Fruit fly (Drosophila melanogaster): ENCODE results near the gene Pglym87.
A peak's percentile ranks its signal among the peaks of the same experiment; 100 is the strongest.

Gene Pglym87

DNA sequence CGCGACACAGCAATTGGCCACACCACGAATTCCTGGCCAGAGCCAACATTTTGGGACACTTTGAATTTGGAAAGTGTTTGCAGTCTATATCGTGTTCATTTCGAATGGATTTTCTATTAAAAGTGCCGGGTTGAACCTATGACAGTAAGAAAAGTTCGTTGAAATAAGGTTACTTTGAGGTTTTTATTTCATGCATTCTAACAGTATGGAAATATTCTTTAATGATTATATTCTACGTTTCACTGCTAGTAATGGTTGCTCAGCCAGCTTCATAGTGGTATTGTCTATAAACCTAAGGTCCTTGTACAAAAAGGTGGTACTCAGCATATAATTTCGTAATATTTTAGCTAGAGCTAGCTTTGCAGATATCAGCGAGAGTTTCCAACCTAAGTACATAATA, at the start of gene Pglym87:
TSS of gene Pglym87 (minus strand) at position 101 of the 400 bp plus-strand sequence.
- TF ChIP-seq Vsx2 (GFP tag; optimal IDR thresholded peaks at IDR 0.05; ENCODE audit: partially characterized antibody): no peak
- no peak for TF ChIP-seq CG32264 (GFP tag; optimal IDR thresholded peaks at IDR 0.05)
- TF ChIP-seq pan (optimal IDR thresholded peaks at IDR 0.05): no peak
- no peak for TF ChIP-seq Jra (GFP tag; optimal IDR thresholded peaks at IDR 0.05)
- TF ChIP-seq Dfd (GFP tag; optimal IDR thresholded peaks at IDR 0.05): no peak
- TF ChIP-seq psq (GFP tag; optimal IDR thresholded peaks at IDR 0.05): no peak
- no peak for TF ChIP-seq woc (GFP tag; optimal IDR thresholded peaks at IDR 0.05)
- TF ChIP-seq CG9705 (GFP tag; optimal IDR thresholded peaks at IDR 0.05): no peak
- no peak for TF ChIP-seq dmrt93B (GFP tag; optimal IDR thresholded peaks at IDR 0.05)
- TF ChIP-seq Dif (GFP tag; optimal IDR thresholded peaks at IDR 0.05; ENCODE audit: partially characterized antibody): no peak
- no peak for TF ChIP-seq Hr78 (GFP tag; optimal IDR thresholded peaks at IDR 0.05)
- TF ChIP-seq foxo (GFP tag; optimal IDR thresholded peaks at IDR 0.05): no peak
- TF ChIP-seq lola (GFP tag; optimal IDR thresholded peaks at IDR 0.05): no peak
- no peak for TF ChIP-seq dsf (GFP tag; optimal IDR thresholded peaks at IDR 0.05; ENCODE audit: borderline replicate concordance)
- no peak for TF ChIP-seq OdsH (GFP tag; optimal IDR thresholded peaks at IDR 0.05)
- no peak for TF ChIP-seq GATAd (GFP tag; optimal IDR thresholded peaks at IDR 0.05)
- TF ChIP-seq N (GFP tag; optimal IDR thresholded peaks at IDR 0.05): no peak
- no peak for TF ChIP-seq jim (GFP tag; optimal IDR thresholded peaks at IDR 0.05)
- TF ChIP-seq Myc (optimal IDR thresholded peaks at IDR 0.05): no peak

DNA sequence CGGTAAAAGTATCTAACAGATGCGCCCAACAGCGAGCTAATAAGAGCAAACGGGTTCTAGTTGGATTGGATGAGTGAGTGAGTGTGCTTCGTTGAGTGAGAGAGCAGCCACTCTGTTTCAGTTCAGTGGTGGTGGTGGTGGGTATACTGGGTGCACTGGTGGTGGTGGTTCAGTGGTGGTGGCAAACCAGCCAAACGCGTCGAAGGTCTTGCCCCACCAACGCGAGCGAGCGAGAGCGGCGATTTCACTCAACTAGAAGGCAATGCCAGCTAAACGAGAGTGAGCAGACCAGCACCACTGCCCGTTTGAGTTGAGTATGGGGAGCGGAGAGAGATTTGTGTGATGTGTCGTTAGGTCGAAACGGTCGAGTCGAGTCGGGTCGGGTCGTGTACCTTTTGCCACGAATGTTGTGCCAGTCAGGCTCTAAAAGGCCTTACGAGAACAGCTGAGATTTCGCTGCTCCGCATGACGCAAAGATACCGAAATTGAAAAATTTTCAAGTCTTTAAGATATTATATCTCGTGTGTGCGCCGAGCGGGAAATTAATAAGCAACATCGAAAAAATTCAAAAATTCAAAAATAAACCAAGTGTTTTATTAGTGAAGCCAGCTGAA, 48.3 kb upstream of the Pglym87 start:
- TF ChIP-seq Rel (GFP tag; optimal IDR thresholded peaks at IDR 0.05): no peak
- peak; percentile 50 for TF ChIP-seq Rel (tag; optimal IDR thresholded peaks at IDR 0.05)
- peak; percentile 17 for TF ChIP-seq br (GFP tag; optimal IDR thresholded peaks at IDR 0.05)
- peak; percentile 79 for TF ChIP-seq Hr83 (GFP tag; optimal IDR thresholded peaks at IDR 0.05; ENCODE audit: poor library complexity, severe bottlenecking)
- TF ChIP-seq HLH106 (tag; optimal IDR thresholded peaks at IDR 0.05): no peak
- no peak for TF ChIP-seq Hnf4 (GFP tag; optimal IDR thresholded peaks at IDR 0.05)
- peak; percentile 4 for TF ChIP-seq h (GFP tag; optimal IDR thresholded peaks at IDR 0.05)
- peak; percentile 87 for TF ChIP-seq Dif (GFP tag; optimal IDR thresholded peaks at IDR 0.05; ENCODE audit: partially characterized antibody)
- no peak for TF ChIP-seq dsf (GFP tag; optimal IDR thresholded peaks at IDR 0.05; ENCODE audit: borderline replicate concordance)
- TF ChIP-seq dl (GFP tag; optimal IDR thresholded peaks at IDR 0.05; ENCODE audit: insufficient read depth in 1 of 2, partially characterized antibody in 2 of 2): peak in 1 of 2 experiments; percentile 13
- TF ChIP-seq Jra (GFP tag; optimal IDR thresholded peaks at IDR 0.05): no peak
- TF ChIP-seq tai (GFP tag; optimal IDR thresholded peaks at IDR 0.05): no peak
- TF ChIP-seq pan (optimal IDR thresholded peaks at IDR 0.05): no peak
- TF ChIP-seq dmrt93B (GFP tag; optimal IDR thresholded peaks at IDR 0.05): no peak
- no peak for TF ChIP-seq Myc (optimal IDR thresholded peaks at IDR 0.05)
- no peak for TF ChIP-seq fru (GFP tag; optimal IDR thresholded peaks at IDR 0.05)
- no peak for TF ChIP-seq Hr78 (GFP tag; optimal IDR thresholded peaks at IDR 0.05)
- TF ChIP-seq usp (GFP tag; optimal IDR thresholded peaks at IDR 0.05): no peak
- no peak for TF ChIP-seq OdsH (GFP tag; optimal IDR thresholded peaks at IDR 0.05)
- TF ChIP-seq Abd-B (GFP tag; optimal IDR thresholded peaks at IDR 0.05): no peak
- peak; percentile 36 for TF ChIP-seq Vsx2 (GFP tag; optimal IDR thresholded peaks at IDR 0.05; ENCODE audit: partially characterized antibody)
- no peak for TF ChIP-seq woc (GFP tag; optimal IDR thresholded peaks at IDR 0.05)
- TF ChIP-seq CrebA (GFP tag; optimal IDR thresholded peaks at IDR 0.05; ENCODE audit: borderline replicate concordance): peak; percentile 45
- TF ChIP-seq foxo (GFP tag; optimal IDR thresholded peaks at IDR 0.05): peak in 1 of 2 experiments; percentile 7
- no peak for TF ChIP-seq N (GFP tag; optimal IDR thresholded peaks at IDR 0.05)
- TF ChIP-seq lola (GFP tag; optimal IDR thresholded peaks at IDR 0.05): no peak
- no peak for TF ChIP-seq sage (GFP tag; optimal IDR thresholded peaks at IDR 0.05)
- no peak for TF ChIP-seq CG9705 (GFP tag; optimal IDR thresholded peaks at IDR 0.05)
- TF ChIP-seq CG32264 (GFP tag; optimal IDR thresholded peaks at IDR 0.05): no peak

dm6 chr3R:12279019-12279418, 46.5 kb upstream of the Pglym87 start:
- TF ChIP-seq GATAd (GFP tag; optimal IDR thresholded peaks at IDR 0.05) (no peak), HLH106 (tag; optimal IDR thresholded peaks at IDR 0.05) (no peak), rgr (GFP tag; optimal IDR thresholded peaks at IDR 0.05) (no peak), foxo (GFP tag; optimal IDR thresholded peaks at IDR 0.05) (no peak), CrebA (GFP tag; optimal IDR thresholded peaks at IDR 0.05; ENCODE audit: borderline replicate concordance) (no peak), pan (optimal IDR thresholded peaks at IDR 0.05) (no peak), Dif (GFP tag; optimal IDR thresholded peaks at IDR 0.05; ENCODE audit: partially characterized antibody) (peak; percentile 18), h (GFP tag; optimal IDR thresholded peaks at IDR 0.05) (no peak), dmrt93B (GFP tag; optimal IDR thresholded peaks at IDR 0.05) (no peak), dl (GFP tag; optimal IDR thresholded peaks at IDR 0.05; ENCODE audit: insufficient read depth in 1 of 2, partially characterized antibody in 2 of 2) (peak; percentile 33 to 40), Rel (GFP tag; optimal IDR thresholded peaks at IDR 0.05) (no peak), Rel (tag; optimal IDR thresholded peaks at IDR 0.05) (peak; percentile 38), Myc (optimal IDR thresholded peaks at IDR 0.05) (no peak), jim (GFP tag; optimal IDR thresholded peaks at IDR 0.05) (no peak), Hnf4 (GFP tag; optimal IDR thresholded peaks at IDR 0.05) (peak; percentile 18), lola (GFP tag; optimal IDR thresholded peaks at IDR 0.05) (no peak)
